Worm (Caenorhabditis elegans): ENCODE data around the gene acr-20.

Gene acr-20

ce11 chrII:14377796-14378195, at the start of gene acr-20:
Gene acr-20, minus strand, starts transcription at chrII:14377896.
- no peak for TF ChIP-seq aly-2 (tag; optimal IDR thresholded peaks at IDR 0.05)
- no peak for TF ChIP-seq lin-15B (tag; optimal IDR thresholded peaks at IDR 0.05)
- TF ChIP-seq grh-1 (GFP tag; IDR thresholded peaks at IDR 0.05): no peak
- no peak for TF ChIP-seq ceh-90 (tag; optimal IDR thresholded peaks at IDR 0.05)
- TF ChIP-seq hlh-17 (GFP tag; optimal IDR thresholded peaks at IDR 0.05; ENCODE audit: borderline replicate concordance): no peak
- TF ChIP-seq unc-86 (tag; optimal IDR thresholded peaks at IDR 0.05): no peak
- TF ChIP-seq isw-1 (GFP tag; IDR thresholded peaks at IDR 0.05): no peak
- no peak for TF ChIP-seq C34B4.2 (tag; optimal IDR thresholded peaks at IDR 0.05)
- no peak for TF ChIP-seq ces-1 (GFP tag; optimal IDR thresholded peaks at IDR 0.05)
- TF ChIP-seq egl-13 (tag; optimal IDR thresholded peaks at IDR 0.05): no peak
- TF ChIP-seq tlp-1 (tag; optimal IDR thresholded peaks at IDR 0.05): no peak
- no peak for TF ChIP-seq nhr-85 (tag)
- no peak for TF ChIP-seq zip-4 (GFP tag; optimal IDR thresholded peaks at IDR 0.05)
- no peak for TF ChIP-seq lsy-2 (tag; optimal IDR thresholded peaks at IDR 0.05)
- no peak for TF ChIP-seq nhr-237 (tag; optimal IDR thresholded peaks at IDR 0.05)
- no peak for TF ChIP-seq lir-3 (tag; optimal IDR thresholded peaks at IDR 0.05; ENCODE audit: poor library complexity)
- no peak for TF ChIP-seq nhr-90 (tag; optimal IDR thresholded peaks at IDR 0.05; ENCODE audit: poor library complexity)

ce11 chrII:14424791-14425190, 47.1 kb upstream of the acr-20 start, which contains the start of gene plx-2:
Gene plx-2, minus strand, starts transcription at chrII:14424891.
- TF ChIP-seq C04F5.9 (tag; optimal IDR thresholded peaks at IDR 0.05) (no peak), ceh-88 (GFP tag; IDR thresholded peaks at IDR 0.05) (no peak), efl-1 (optimal IDR thresholded peaks at IDR 0.05) (no peak), efl-1 (GFP tag; optimal IDR thresholded peaks at IDR 0.05 in 1 of 2) (no peak), nhr-20 (tag; optimal IDR thresholded peaks at IDR 0.05) (no peak)

ce11 chrII:14416988-14417387, 39.3 kb upstream of the acr-20 start:
- TF ChIP-seq efl-1 (optimal IDR thresholded peaks at IDR 0.05) (no peak), efl-1 (GFP tag; optimal IDR thresholded peaks at IDR 0.05 in 1 of 2) (peak in 1 of 2 experiments; percentile 56), xbp-1 (tag; optimal IDR thresholded peaks at IDR 0.05) (no peak), pax-3 (tag; optimal IDR thresholded peaks at IDR 0.05) (no peak)

ce11 chrII:14415427-14415826, 37.7 kb upstream of the acr-20 start:
- TF ChIP-seq lin-13 (GFP tag; optimal IDR thresholded peaks at IDR 0.05): no peak
- TF ChIP-seq pag-3 (tag; optimal IDR thresholded peaks at IDR 0.05; ENCODE audit: borderline replicate concordance, insufficient read depth): no peak
- TF ChIP-seq efl-3 (GFP tag; optimal IDR thresholded peaks at IDR 0.05): no peak
- TF ChIP-seq dsc-1 (tag; optimal IDR thresholded peaks at IDR 0.05): no peak
- TF ChIP-seq elt-3 (tag; optimal IDR thresholded peaks at IDR 0.05): no peak
- no peak for TF ChIP-seq nhr-71 (tag; optimal IDR thresholded peaks at IDR 0.05)
- no peak for TF ChIP-seq sox-4 (tag; optimal IDR thresholded peaks at IDR 0.05)
- no peak for TF ChIP-seq jun-1 (tag; optimal IDR thresholded peaks at IDR 0.05)
- no peak for TF ChIP-seq lin-39 (tag; optimal IDR thresholded peaks at IDR 0.05)
- TF ChIP-seq fkh-8 (tag; optimal IDR thresholded peaks at IDR 0.05): no peak
- no peak for TF ChIP-seq C04F5.9 (tag; optimal IDR thresholded peaks at IDR 0.05)

ce11 chrII:14413709-14414108, 36.0 kb upstream of the acr-20 start:
- no peak for TF ChIP-seq pqm-1 (tag; optimal IDR thresholded peaks at IDR 0.05)
- TF ChIP-seq unc-62 (GFP tag; optimal IDR thresholded peaks at IDR 0.05): no peak
- no peak for TF ChIP-seq C16A3.4 (tag; optimal IDR thresholded peaks at IDR 0.05)
- no peak for TF ChIP-seq efl-3 (GFP tag; optimal IDR thresholded peaks at IDR 0.05)
